2 fruit fly cellular contexts compared by ENCODE assay signal in genomic region chrX:20934530-20934929, dm6.
TF ChIP-seq lines count a peak whose summit lies in the region.

Gene Npc1b (plus strand): TSS chrX:20934869.

- no peak for TF ChIP-seq CTCF in whole organism, embryonic (GFP tag; optimal IDR thresholded peaks at IDR 0.05; lab: Kevin White, UChicago)

TF ChIP-seq in whole organism, embryonic, 481 proteins besides CTCF, POLR2A, EP300 and RAD21:
- TF ChIP-seq grn (GFP tag; optimal IDR thresholded peaks at IDR 0.05; lab: Kevin White, UChicago) (peak; percentile 32), exex (tag; optimal IDR thresholded peaks at IDR 0.05; lab: Kevin White, UChicago) (peak; percentile 82), CG13775 (GFP tag; optimal IDR thresholded peaks at IDR 0.05; lab: Kevin White, UChicago) (no peak), GATAe (GFP tag; conservative IDR thresholded peaks at IDR 0.05; lab: Robert Waterston, UW) (peak; percentile 59)

TF ChIP-seq in whole organism, wandering third instar larva, 38 proteins besides CTCF, POLR2A, EP300 and RAD21:
- TF ChIP-seq Mio (GFP tag; optimal IDR thresholded peaks at IDR 0.05; lab: Kevin White, UChicago), result no peak
- TF ChIP-seq Abd-B (GFP tag; optimal IDR thresholded peaks at IDR 0.05; lab: Kevin White, UChicago), result no peak
- no peak for TF ChIP-seq sage (GFP tag; optimal IDR thresholded peaks at IDR 0.05; lab: Kevin White, UChicago)
- TF ChIP-seq h (GFP tag; optimal IDR thresholded peaks at IDR 0.05; lab: Kevin White, UChicago), result peak; percentile 13
- TF ChIP-seq Sp1 (GFP tag; optimal IDR thresholded peaks at IDR 0.05; lab: Kevin White, UChicago), result no peak
- TF ChIP-seq Hr83 (GFP tag; optimal IDR thresholded peaks at IDR 0.05; lab: Kevin White, UChicago; ENCODE audit: poor library complexity, severe bottlenecking), result no peak
- no peak for TF ChIP-seq Rel (GFP tag; optimal IDR thresholded peaks at IDR 0.05; lab: Kevin White, UChicago)
- peak; percentile 85 for TF ChIP-seq Rel (tag; optimal IDR thresholded peaks at IDR 0.05; lab: Kevin White, UChicago)
- no peak for TF ChIP-seq br (GFP tag; optimal IDR thresholded peaks at IDR 0.05; lab: Kevin White, UChicago)
- no peak for TF ChIP-seq GATAd (GFP tag; optimal IDR thresholded peaks at IDR 0.05; lab: Kevin White, UChicago)
- no peak for TF ChIP-seq Dif (GFP tag; optimal IDR thresholded peaks at IDR 0.05; lab: Kevin White, UChicago; ENCODE audit: partially characterized antibody)
- no peak for TF ChIP-seq Hnf4 (GFP tag; optimal IDR thresholded peaks at IDR 0.05; lab: Kevin White, UChicago)

Comparison
In these comparisons a context has a peak if more than half of its experiments do, and no peak if none do; other contexts are left out.
1. Of the 10 proteins assayed by ChIP-seq in both whole organism, embryonic and whole organism, wandering third instar larva: peak only in whole organism, embryonic: none; only in whole organism, wandering third instar larva: h; in both: none; in neither: 9.